Worm (Caenorhabditis elegans) whole organism, young adult: ENCODE data around the gene str-217.
A peak's percentile ranks its signal among the peaks of the same experiment; 100 is the strongest.
"Not testable (repeated sequence)": the region's sequence is repeated elsewhere in the genome, so short reads cannot be mapped to it uniquely, and the experiment has no call there.

ENCODE experiments used
- B0019.2 ChIP-seq: fragments of 200-800 bp; sonication (Bioruptor generic); conservative IDR thresholded peaks from 2 replicates; pipeline ENCODE4 v1.3.6; 2022; ENCODE audit warnings: missing genetic modification reagents, missing genetic modification characterization, missing compliant biosample characterization
- B0035.1 ChIP-seq: sonication (generic microtip); optimal IDR thresholded peaks from 2 replicates; lab custom pipeline; 2016; ENCODE audit warnings: missing genetic modification characterization, mild to moderate bottlenecking, missing compliant biosample characterization, missing genotype, missing genetic modification reagents
- Y53F4B.3 ChIP-seq: fragments of 200-800 bp; sonication (Bioruptor generic); IDR thresholded peaks from 2 replicates; pipeline ENCODE4 v1.3.6; 2022; ENCODE audit warnings: missing genetic modification reagents, missing genetic modification characterization, missing compliant biosample characterization
- Y56A3A.18 ChIP-seq: fragments of 200-800 bp; sonication (Bioruptor generic); IDR thresholded peaks from 2 replicates; pipeline ENCODE4 v1.3.6; 2022; ENCODE audit warnings: missing genetic modification reagents, missing genetic modification characterization, missing compliant biosample characterization
- Y95B8A.8 ChIP-seq: fragments of 200-800 bp; sonication (Bioruptor generic); IDR thresholded peaks from 2 replicates; pipeline ENCODE4 v1.3.6; 2022; ENCODE audit warnings: missing genetic modification reagents, missing genetic modification characterization, missing compliant biosample characterization
- akir-1 ChIP-seq: fragments of 200-800 bp; sonication (Bioruptor generic); optimal IDR thresholded peaks from 2 replicates; lab custom pipeline; 2018; ENCODE audit warnings: mild to moderate bottlenecking, missing genetic modification characterization, moderate library complexity, missing compliant biosample characterization
- aptf-3 ChIP-seq: fragments of 200-800 bp; sonication (Bioruptor generic); IDR thresholded peaks from 2 replicates; pipeline ENCODE4 v1.3.6; 2022; ENCODE audit warnings: missing genetic modification characterization, missing compliant biosample characterization
- attf-3 ChIP-seq: fragments of 200-800 bp; sonication (Bioruptor generic); conservative IDR thresholded peaks from 2 replicates; pipeline ENCODE4 v1.3.6; 2022; ENCODE audit warnings: missing genetic modification reagents, missing genetic modification characterization, missing compliant biosample characterization
- cebp-1 ChIP-seq, 2 experiments: fragments of 200-800 bp in 1 of 2; sonication (Bioruptor generic) in 1 of 2; sonication (generic microtip) in 1 of 2; IDR thresholded peaks in 1 of 2; optimal IDR thresholded peaks in 1 of 2; 2 replicates each; pipeline versions ENCODE4 v1.3.6 to Lab custom; 2017 to 2022; ENCODE audit warnings: missing compliant biosample characterization in 2 of 2, missing genetic modification characterization in 2 of 2, mild to moderate bottlenecking in 1 of 2, missing genetic modification reagents in 1 of 2, moderate library complexity in 1 of 2
- ceh-40 ChIP-seq: fragments of 200-800 bp; sonication (Bioruptor generic); IDR thresholded peaks from 2 replicates; pipeline ENCODE4 v1.3.6; 2022; ENCODE audit warnings: missing genetic modification characterization, missing compliant biosample characterization
- ceh-91 ChIP-seq: fragments of 200-800 bp; sonication (Bioruptor generic); IDR thresholded peaks from 2 replicates; pipeline ENCODE4 v1.3.6; 2022; ENCODE audit warnings: missing genetic modification reagents, missing genetic modification characterization, missing compliant biosample characterization
- dox-1 ChIP-seq: fragments of 200-800 bp; sonication (Bioruptor generic); IDR thresholded peaks from 2 replicates; pipeline ENCODE4 v1.3.6; 2022; ENCODE audit warnings: missing genetic modification reagents, missing genetic modification characterization, missing compliant biosample characterization
- dpl-1 ChIP-seq: fragments of 150-350 bp; optimal IDR thresholded peaks from 2 replicates; lab custom pipeline; 2014; ENCODE audit warnings: missing biosample characterization, missing genetic modification reagents, missing genetic modification characterization
- efl-1 ChIP-seq: fragments of 150-350 bp; optimal IDR thresholded peaks from 2 replicates; lab custom pipeline; 2014; ENCODE audit warnings: missing biosample characterization, missing genetic modification reagents, missing genetic modification characterization
- egl-44 ChIP-seq: fragments of 200-800 bp; sonication (Bioruptor generic); IDR thresholded peaks from 2 replicates; pipeline ENCODE4 v1.3.6; 2022; ENCODE audit warnings: missing genetic modification reagents, missing genetic modification characterization, missing compliant biosample characterization
- egrh-3 ChIP-seq: fragments of 200-800 bp; sonication (Bioruptor generic); IDR thresholded peaks from 2 replicates; pipeline ENCODE4 v1.3.6; 2022; ENCODE audit warnings: missing genetic modification reagents, missing genetic modification characterization, missing compliant biosample characterization
- him-1 ChIP-seq: sonication (generic microtip); optimal IDR thresholded peaks from 2 replicates; lab custom pipeline; 2016; ENCODE audit warnings: missing genotype, missing genetic modification reagents, missing genetic modification characterization, missing compliant biosample characterization
- hrde-1 ChIP-seq: sonication (generic microtip); optimal IDR thresholded peaks from 2 replicates; lab custom pipeline; 2016; ENCODE audit warnings: missing genetic modification characterization, mild to moderate bottlenecking, missing compliant biosample characterization, moderate library complexity, missing genotype, missing genetic modification reagents, borderline replicate concordance
- lin-26 ChIP-seq: fragments of 200-800 bp; sonication (Bioruptor generic); IDR thresholded peaks from 2 replicates; pipeline ENCODE4 v1.3.6; 2022; ENCODE audit warnings: missing genetic modification reagents, missing genetic modification characterization, missing compliant biosample characterization
- lin-40 ChIP-seq: sonication (generic microtip); optimal IDR thresholded peaks from 2 replicates; lab custom pipeline; 2016; ENCODE audit warnings: missing genetic modification characterization, mild to moderate bottlenecking, missing compliant biosample characterization, missing genotype, missing genetic modification reagents
- mxl-1 ChIP-seq: sonication (generic microtip); optimal IDR thresholded peaks from 2 replicates; lab custom pipeline; 2016; ENCODE audit warnings: missing genetic modification characterization, missing compliant biosample characterization
- nfyb-1 ChIP-seq: fragments of 200-800 bp; sonication (Bioruptor generic); IDR thresholded peaks from 2 replicates; pipeline ENCODE4 v1.3.6; 2022; ENCODE audit warnings: missing genetic modification reagents, missing genetic modification characterization, missing compliant biosample characterization
- nhr-80 ChIP-seq: sonication (generic microtip); optimal IDR thresholded peaks from 2 replicates; lab custom pipeline; 2016; ENCODE audit warnings: missing genetic modification characterization, missing compliant biosample characterization
- pbrm-1 ChIP-seq: fragments of 200-800 bp; sonication (Bioruptor generic); IDR thresholded peaks from 2 replicates; pipeline ENCODE4 v1.3.6; 2022; ENCODE audit warnings: missing genetic modification reagents, missing genetic modification characterization, missing compliant biosample characterization
- sdz-38 ChIP-seq: sonication (generic microtip); optimal IDR thresholded peaks from 2 replicates; lab custom pipeline; 2016; ENCODE audit warnings: missing genotype, missing genetic modification characterization, missing compliant biosample characterization
- snpc-1.1 ChIP-seq: sonication (generic microtip); optimal IDR thresholded peaks from 2 replicates; lab custom pipeline; 2017; ENCODE audit warnings: missing genetic modification characterization, mild to moderate bottlenecking, missing compliant biosample characterization, antibody characterized with exemption, moderate library complexity, missing genotype, missing genetic modification reagents; ENCODE audit not compliant: insufficient read depth
- snpc-3.4 ChIP-seq: sonication (generic microtip); optimal IDR thresholded peaks from 2 replicates; lab custom pipeline; 2017; ENCODE audit warnings: missing genetic modification characterization, mild to moderate bottlenecking, missing compliant biosample characterization, antibody characterized with exemption, moderate library complexity, missing genotype, missing genetic modification reagents
- snpc-4 ChIP-seq, 5 experiments: fragments of 150-350 bp in 1 of 5; sonication (generic microtip) in 4 of 5; optimal IDR thresholded peaks; 2 replicates each; lab custom pipeline; 2014 to 2018; ENCODE audit warnings: missing genetic modification characterization in 5 of 5, missing biosample characterization in 3 of 5, antibody characterized with exemption in 2 of 5, mild to moderate bottlenecking in 2 of 5, missing compliant biosample characterization in 2 of 5, missing genotype in 2 of 5, moderate library complexity in 2 of 5, missing genetic modification reagents in 1 of 5
- unc-130 ChIP-seq: sonication (generic microtip); optimal IDR thresholded peaks from 2 replicates; lab custom pipeline; 2016; ENCODE audit warnings: missing genetic modification reagents, missing genetic modification characterization, missing compliant biosample characterization
- zfh-2 ChIP-seq: fragments of 200-800 bp; sonication (Bioruptor generic); conservative IDR thresholded peaks from 2 replicates; pipeline ENCODE4 v1.3.6; 2022; ENCODE audit warnings: missing genetic modification reagents, missing genetic modification characterization, missing compliant biosample characterization
- ztf-22 ChIP-seq: fragments of 200-800 bp; sonication (Bioruptor generic); optimal IDR thresholded peaks from 2 replicates; lab custom pipeline; 2018; ENCODE audit warnings: mild to moderate bottlenecking, missing genetic modification characterization, moderate library complexity, missing compliant biosample characterization

Gene str-217

ce11 chrV:17022613-17023322 is 22.7 kb upstream of the str-217 start, which contains the start of the genes F49H6.8 and F49H6.5:
Gene F49H6.8 (minus strand): TSS chrV:17022663.
Gene F49H6.5 (plus strand): TSS chrV:17023241.
- TF ChIP-seq B0035.1 = no peak
- TF ChIP-seq attf-3 (GFP tag; lab: Robert Waterston, UW) = no peak
- TF ChIP-seq egl-44 (GFP tag; lab: Robert Waterston, UW) = no peak
- TF ChIP-seq snpc-4 (GFP tag; optimal IDR thresholded peaks at IDR 0.05; lab: Kevin White, UChicago) = no peak
- TF ChIP-seq snpc-4 (tag; optimal IDR thresholded peaks at IDR 0.05; lab: Kevin White, UChicago) = peak in 1 of 4 experiments; percentile 40
- peak; percentile 37 for TF ChIP-seq nhr-80
- TF ChIP-seq lin-26 (GFP tag; lab: Robert Waterston, UW) = no peak

ce11 chrV:17022100-17022499 is 22.0 kb upstream of the str-217 start:
- not testable (repeated sequence) for TF ChIP-seq snpc-4 (GFP tag; optimal IDR thresholded peaks at IDR 0.05; lab: Kevin White, UChicago)
- TF ChIP-seq snpc-4 (tag; optimal IDR thresholded peaks at IDR 0.05; lab: Kevin White, UChicago) = peak in 1 of 4 experiments; percentile 59
- TF ChIP-seq nfyb-1 (GFP tag; lab: Robert Waterston, UW) = 0 out of 2 replicates have a peak, but pooled peaks have one; percentile 39
- TF ChIP-seq zfh-2 = peak; percentile 90
- TF ChIP-seq ceh-91 = 0 out of 2 replicates have a peak, but pooled peaks have one; percentile 15
- TF ChIP-seq pbrm-1 (GFP tag; lab: Robert Waterston, UW) = 0 out of 2 replicates have a peak, but pooled peaks have one; percentile 20
- TF ChIP-seq lin-26 (GFP tag; lab: Robert Waterston, UW) = 0 out of 2 replicates have a peak, but pooled peaks have one; percentile 36
- peak; percentile 74; the same call in 1 of the 2 replicates for TF ChIP-seq egrh-3 (GFP tag; lab: Robert Waterston, UW)
- TF ChIP-seq dox-1 (GFP tag; lab: Robert Waterston, UW) = peak; percentile 39; the same call in 1 of the 2 replicates

- TF ChIP-seq lin-40 (no peak), ztf-22 (GFP tag; lab: Kevin White, UChicago) (no peak), Y53F4B.3 (no peak), aptf-3 (GFP tag; lab: Robert Waterston, UW) (no peak), ceh-40 (no peak), efl-1 (GFP tag; lab: Kevin White, UChicago) (no peak)
Measured at ce11 chrV:17021361-17021760, 21.3 kb upstream of the str-217 start, which contains the start of gene F49H6.12. Gene F49H6.12 (minus strand): TSS chrV:17021461.

- no peak for TF ChIP-seq snpc-3.4 (tag; lab: Kevin White, UChicago)
- TF ChIP-seq akir-1 (GFP tag; lab: Kevin White, UChicago) = no peak
- no peak for TF ChIP-seq cebp-1 (GFP tag; IDR thresholded peaks at IDR 0.05; lab: Robert Waterston, UW)
- TF ChIP-seq cebp-1 (tag; optimal IDR thresholded peaks at IDR 0.05; lab: Kevin White, UChicago) = no peak
- no peak for TF ChIP-seq B0019.2 (GFP tag; lab: Robert Waterston, UW)
- no peak for TF ChIP-seq lin-40
- no peak for TF ChIP-seq hrde-1 (tag; lab: Kevin White, UChicago)
- TF ChIP-seq unc-130 (GFP tag; lab: Kevin White, UChicago) = no peak
- TF ChIP-seq attf-3 (GFP tag; lab: Robert Waterston, UW) = no peak
- TF ChIP-seq lin-26 (GFP tag; lab: Robert Waterston, UW) = no peak
- TF ChIP-seq him-1 (tag; lab: Kevin White, UChicago) = no peak
- no peak for TF ChIP-seq mxl-1 (tag; lab: Kevin White, UChicago)
- no peak for TF ChIP-seq dpl-1 (GFP tag; lab: Kevin White, UChicago)
- no peak for TF ChIP-seq Y56A3A.18 (GFP tag; lab: Robert Waterston, UW)
- TF ChIP-seq snpc-1.1 = no peak
- no peak for TF ChIP-seq sdz-38
- no peak for TF ChIP-seq Y95B8A.8
Measured at ce11 chrV:17019690-17020089, 19.6 kb upstream of the str-217 start, which contains the start of gene F49H6.17. Gene F49H6.17 (plus strand): TSS chrV:17019990.
